Worm (Caenorhabditis elegans): ENCODE results near the gene srt-43.

ce11 chrV:12790188-12790587 is 21.1 kb downstream of the srt-43 start, which contains the start of gene srbc-43:
- TF ChIP-seq cog-1 (tag; optimal IDR thresholded peaks at IDR 0.05) (no peak), flt-1 (GFP tag; IDR thresholded peaks at IDR 0.05) (no peak), tab-1 (GFP tag; IDR thresholded peaks at IDR 0.05) (no peak), ztf-23 (GFP tag; IDR thresholded peaks at IDR 0.05) (no peak), T22C8.4 (GFP tag; IDR thresholded peaks at IDR 0.05) (no peak), ref-1 (GFP tag; conservative IDR thresholded peaks at IDR 0.05) (no peak), med-1 (GFP tag; optimal IDR thresholded peaks at IDR 0.05; ENCODE audit: insufficient read depth) (no peak)
